Worm (Caenorhabditis elegans): ENCODE data around the gene F38A5.6.

DNA sequence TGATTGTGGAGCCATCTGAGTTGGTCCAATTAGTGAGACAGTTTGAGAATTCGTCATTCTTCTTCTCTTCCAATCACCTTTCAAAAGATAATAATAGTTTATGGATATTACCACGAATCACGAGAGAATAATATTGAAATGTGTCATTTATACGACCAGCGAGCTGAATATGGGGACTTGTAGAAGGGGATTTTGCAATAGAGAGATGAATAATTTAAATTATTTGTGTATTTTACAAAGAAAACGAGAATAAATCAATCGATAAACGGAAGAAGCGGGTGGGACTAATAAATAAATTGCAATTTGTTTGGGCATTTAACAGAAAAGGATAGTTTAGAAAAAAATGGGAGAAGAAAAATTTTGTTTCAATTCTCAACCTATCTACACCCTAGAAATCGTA, 14.6 kb downstream of the F38A5.6 start, which contains the start of gene odr-8:
- TF ChIP-seq him-1 (tag; optimal IDR thresholded peaks at IDR 0.05): no peak
- no peak for TF ChIP-seq dao-5 (tag; optimal IDR thresholded peaks at IDR 0.05)
- TF ChIP-seq W03F9.2 (tag; optimal IDR thresholded peaks at IDR 0.05): no peak
